Worm (Caenorhabditis elegans) whole organism, L2 larva: ENCODE results near the gene vang-1.
A peak's percentile ranks its signal among the peaks of the same experiment; 100 is the strongest.

Experiments
- C34F6.9 ChIP-seq: fragments of 150-350 bp; optimal IDR thresholded peaks from 2 replicates; lab custom pipeline; 2014; ENCODE audit warnings: missing biosample characterization, missing genetic modification characterization
- F13H6.1 ChIP-seq: sonication (generic microtip); optimal IDR thresholded peaks from 2 replicates; lab custom pipeline; 2016; ENCODE audit warnings: missing genetic modification characterization, missing compliant biosample characterization
- R02D3.7 ChIP-seq: fragments of 150-350 bp; optimal IDR thresholded peaks from 2 replicates; lab custom pipeline; 2014; ENCODE audit warnings: missing biosample characterization, missing genetic modification characterization
- alr-1 ChIP-seq: fragments of 150-350 bp; optimal IDR thresholded peaks from 2 replicates; lab custom pipeline; 2014; ENCODE audit warnings: missing biosample characterization, missing genetic modification characterization
- ceh-82 ChIP-seq: fragments of 150-350 bp; optimal IDR thresholded peaks from 2 replicates; lab custom pipeline; 2014; ENCODE audit warnings: missing biosample characterization, missing genetic modification characterization
- crh-2 ChIP-seq: sonication (generic microtip); optimal IDR thresholded peaks from 2 replicates; lab custom pipeline; 2017; ENCODE audit warnings: missing biosample characterization, missing genetic modification characterization
- elt-3 ChIP-seq: sonication (generic microtip); optimal IDR thresholded peaks from 2 replicates; lab custom pipeline; 2017; ENCODE audit warnings: missing biosample characterization, missing genetic modification characterization
- fos-1 ChIP-seq: fragments of 150-350 bp; optimal IDR thresholded peaks from 2 replicates; lab custom pipeline; 2014; ENCODE audit warnings: missing biosample characterization, missing genetic modification characterization
- gmeb-1 ChIP-seq: fragments of 150-350 bp; optimal IDR thresholded peaks from 2 replicates; lab custom pipeline; 2014; ENCODE audit warnings: missing biosample characterization, missing genetic modification characterization
- lin-13 ChIP-seq: fragments of 150-350 bp; optimal IDR thresholded peaks from 2 replicates; lab custom pipeline; 2014; ENCODE audit warnings: missing biosample characterization, missing genetic modification reagents, missing genetic modification characterization
- lsy-2 ChIP-seq, 2 experiments: fragments of 150-350 bp in 1 of 2; sonication (generic microtip) in 1 of 2; optimal IDR thresholded peaks; 2 replicates each; lab custom pipeline; 2014 to 2017; ENCODE audit warnings: missing biosample characterization in 2 of 2, missing genetic modification characterization in 2 of 2
- mab-5 ChIP-seq: fragments of 150-350 bp; optimal IDR thresholded peaks from 2 replicates; lab custom pipeline; 2014; ENCODE audit warnings: missing biosample characterization, missing genetic modification characterization
- mbf-1 ChIP-seq: sonication (generic microtip); optimal IDR thresholded peaks from 2 replicates; lab custom pipeline; 2017; ENCODE audit warnings: missing biosample characterization, missing genetic modification characterization
- nhr-11 ChIP-seq: fragments of 150-350 bp; optimal IDR thresholded peaks from 2 replicates; lab custom pipeline; 2014; ENCODE audit warnings: missing biosample characterization, missing genetic modification characterization
- nhr-12 ChIP-seq: fragments of 150-350 bp; optimal IDR thresholded peaks from 2 replicates; lab custom pipeline; 2014; ENCODE audit warnings: missing biosample characterization, missing genetic modification characterization
- nhr-21 ChIP-seq: fragments of 150-350 bp; optimal IDR thresholded peaks from 2 replicates; lab custom pipeline; 2014; ENCODE audit warnings: missing biosample characterization, missing genetic modification characterization
- nhr-23 ChIP-seq: fragments of 150-350 bp; optimal IDR thresholded peaks from 2 replicates; lab custom pipeline; 2014; ENCODE audit warnings: missing biosample characterization, missing genetic modification reagents, missing genetic modification characterization
- nhr-237 ChIP-seq: fragments of 150-350 bp; optimal IDR thresholded peaks from 2 replicates; lab custom pipeline; 2014; ENCODE audit warnings: missing biosample characterization, missing genetic modification characterization
- nhr-25 ChIP-seq: fragments of 150-350 bp; sonication (generic microtip); optimal IDR thresholded peaks from 3 replicates; lab custom pipeline; 2014; ENCODE audit warnings: missing biosample characterization, missing genetic modification characterization
- nhr-77 ChIP-seq: fragments of 150-350 bp; optimal IDR thresholded peaks from 2 replicates; lab custom pipeline; 2014; ENCODE audit warnings: missing biosample characterization, missing genetic modification characterization
- peb-1 ChIP-seq: fragments of 150-350 bp; optimal IDR thresholded peaks from 2 replicates; lab custom pipeline; 2014; ENCODE audit warnings: missing biosample characterization, missing genetic modification characterization
- sem-4 ChIP-seq: fragments of 150-350 bp; optimal IDR thresholded peaks from 2 replicates; lab custom pipeline; 2014; ENCODE audit warnings: missing biosample characterization, missing genetic modification reagents, missing genetic modification characterization
- skn-1 ChIP-seq: sonication (generic microtip); optimal IDR thresholded peaks from 2 replicates; lab custom pipeline; 2017; ENCODE audit warnings: missing biosample characterization, missing genetic modification characterization
- sma-3 ChIP-seq: sonication (generic microtip); optimal IDR thresholded peaks from 2 replicates; lab custom pipeline; 2016; ENCODE audit warnings: missing genetic modification reagents, missing genetic modification characterization, missing compliant biosample characterization
- sma-9 ChIP-seq, 2 experiments: fragments of 150-350 bp in 1 of 2; sonication (generic microtip) in 1 of 2; optimal IDR thresholded peaks; 2 replicates each; lab custom pipeline; 2014 to 2016; ENCODE audit warnings: missing genetic modification characterization in 2 of 2, mild to moderate bottlenecking in 1 of 2, missing biosample characterization in 1 of 2, missing compliant biosample characterization in 1 of 2, missing genetic modification reagents in 1 of 2, moderate library complexity in 1 of 2
- unc-55 ChIP-seq: fragments of 150-350 bp; sonication (generic microtip); optimal IDR thresholded peaks from 3 replicates; lab custom pipeline; 2014; ENCODE audit warnings: missing biosample characterization, missing genetic modification reagents, missing genetic modification characterization
- unc-62 ChIP-seq: fragments of 150-350 bp; optimal IDR thresholded peaks from 2 replicates; lab custom pipeline; 2014; ENCODE audit warnings: missing biosample characterization, missing genetic modification reagents, missing genetic modification characterization
- zag-1 ChIP-seq: fragments of 150-350 bp; optimal IDR thresholded peaks from 2 replicates; lab custom pipeline; 2014; ENCODE audit warnings: missing biosample characterization, missing genetic modification characterization
- ztf-11 ChIP-seq: sonication (generic microtip); optimal IDR thresholded peaks from 2 replicates; lab custom pipeline; 2017; ENCODE audit warnings: missing biosample characterization, missing genetic modification characterization
- ztf-4 ChIP-seq: fragments of 150-350 bp; optimal IDR thresholded peaks from 2 replicates; lab custom pipeline; 2014; ENCODE audit warnings: missing biosample characterization, missing genetic modification characterization

vang-1 gene

ce11 chrX:2863946-2864345, 21.7 kb upstream of the vang-1 start, which contains the start of gene F53B3.6:
Gene F53B3.6, plus strand, starts transcription at chrX:2864229.
- TF ChIP-seq nhr-237 (tag; lab: Kevin White, UChicago) (no peak), fos-1 (tag; lab: Kevin White, UChicago) (peak; percentile 4), sma-3 (GFP tag; lab: Kevin White, UChicago) (peak; percentile 68), unc-62 (no peak), skn-1 (tag; lab: Kevin White, UChicago) (no peak), sma-9 (GFP tag; optimal IDR thresholded peaks at IDR 0.05; lab: Kevin White, UChicago) (peak; percentile 26), sma-9 (tag; optimal IDR thresholded peaks at IDR 0.05; lab: Kevin White, UChicago) (no peak), nhr-25 (tag; lab: Kevin White, UChicago) (peak; percentile 9), R02D3.7 (tag; lab: Kevin White, UChicago) (no peak), nhr-23 (tag; lab: Kevin White, UChicago) (no peak), nhr-12 (tag; lab: Kevin White, UChicago) (no peak)

ce11 chrX:2865591-2866217, 20.0 kb upstream of the vang-1 start:
- TF ChIP-seq nhr-77 (tag; lab: Kevin White, UChicago) (no peak), zag-1 (no peak), alr-1 (no peak), ztf-11 (tag; lab: Kevin White, UChicago) (no peak), nhr-23 (tag; lab: Kevin White, UChicago) (no peak), ztf-4 (tag; lab: Kevin White, UChicago) (peak; percentile 2), skn-1 (tag; lab: Kevin White, UChicago) (no peak), nhr-21 (tag; lab: Kevin White, UChicago) (no peak), R02D3.7 (tag; lab: Kevin White, UChicago) (no peak), unc-55 (GFP tag; lab: Kevin White, UChicago) (no peak), lsy-2 (tag; optimal IDR thresholded peaks at IDR 0.05; lab: Kevin White, UChicago) (peak in 1 of 2 experiments; percentile 18), sma-3 (GFP tag; lab: Kevin White, UChicago) (peak; percentile 52)

DNA sequence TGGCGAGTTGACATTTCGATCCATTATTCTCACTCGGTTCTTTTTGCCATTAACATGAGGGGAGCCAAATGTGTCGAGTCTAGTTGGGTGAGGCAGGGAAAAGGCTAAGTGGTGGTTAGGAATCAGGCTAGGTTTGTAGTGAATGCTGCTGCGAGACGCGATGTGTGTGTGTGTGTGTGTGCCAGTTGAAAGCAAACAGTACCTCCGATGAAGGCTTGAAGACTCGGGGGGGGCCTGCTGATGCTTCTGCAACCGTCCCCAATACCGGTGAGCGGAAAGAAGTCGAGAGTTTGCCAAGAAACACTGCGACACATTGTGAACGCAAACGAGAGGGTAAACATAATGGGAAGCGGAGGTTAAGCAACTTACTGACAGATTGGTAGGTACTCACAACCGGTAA, 14.6 kb upstream of the vang-1 start, which contains the start of gene F53B3.3:
TSS of gene F53B3.3 (minus strand) at position 101 of the 400 bp plus-strand sequence.
- TF ChIP-seq R02D3.7 (tag; lab: Kevin White, UChicago) = no peak
- TF ChIP-seq sma-3 (GFP tag; lab: Kevin White, UChicago) = no peak
- no peak for TF ChIP-seq unc-62
- TF ChIP-seq zag-1 = no peak
- no peak for TF ChIP-seq mbf-1
- no peak for TF ChIP-seq C34F6.9 (tag; lab: Kevin White, UChicago)
- peak; percentile 41 for TF ChIP-seq F13H6.1 (tag; lab: Kevin White, UChicago)
- TF ChIP-seq fos-1 (tag; lab: Kevin White, UChicago) = no peak
- TF ChIP-seq sem-4 (tag; lab: Kevin White, UChicago) = no peak

- TF ChIP-seq gmeb-1 = no peak
- no peak for TF ChIP-seq nhr-11 (tag; lab: Kevin White, UChicago)
- TF ChIP-seq C34F6.9 (tag; lab: Kevin White, UChicago) = no peak
- no peak for TF ChIP-seq nhr-237 (tag; lab: Kevin White, UChicago)
Measured at ce11 chrX:2873272-2873671, 12.4 kb upstream of the vang-1 start.

- TF ChIP-seq ceh-82 (tag; lab: Kevin White, UChicago) = no peak
- no peak for TF ChIP-seq nhr-237 (tag; lab: Kevin White, UChicago)
- TF ChIP-seq sma-3 (GFP tag; lab: Kevin White, UChicago) = no peak
- TF ChIP-seq elt-3 (tag; lab: Kevin White, UChicago) = no peak
- TF ChIP-seq lsy-2 (tag; optimal IDR thresholded peaks at IDR 0.05; lab: Kevin White, UChicago) = no peak
- no peak for TF ChIP-seq unc-55 (GFP tag; lab: Kevin White, UChicago)
- no peak for TF ChIP-seq ztf-11 (tag; lab: Kevin White, UChicago)
- no peak for TF ChIP-seq lin-13 (GFP tag; lab: Kevin White, UChicago)
- TF ChIP-seq C34F6.9 (tag; lab: Kevin White, UChicago) = no peak
Measured at ce11 chrX:2874598-2874997, 11.1 kb upstream of the vang-1 start.

DNA sequence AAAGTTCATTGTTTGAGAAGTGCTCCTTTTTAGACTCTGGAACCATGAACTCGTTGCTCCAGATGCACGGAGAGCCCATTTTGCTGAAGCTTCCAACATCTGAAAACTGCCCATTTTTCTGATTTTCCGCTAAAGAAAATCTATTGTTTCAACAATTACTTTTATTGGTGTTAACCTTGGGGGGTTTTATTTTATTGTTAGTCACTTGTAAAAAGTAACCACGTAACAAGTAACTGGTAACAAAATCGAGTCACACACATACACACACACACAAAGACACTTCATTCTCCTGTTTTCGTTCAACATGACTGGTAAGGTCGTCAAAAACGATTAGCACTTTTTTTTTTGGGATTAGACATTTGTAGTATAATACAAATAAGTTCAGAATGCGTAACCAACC, 8.2 kb upstream of the vang-1 start:
- TF ChIP-seq nhr-25 (tag; lab: Kevin White, UChicago) (peak; percentile 3), peb-1 (tag; lab: Kevin White, UChicago) (no peak), crh-2 (no peak), skn-1 (tag; lab: Kevin White, UChicago) (no peak), mab-5 (tag; lab: Kevin White, UChicago) (no peak)
